Fruit fly (Drosophila melanogaster): ENCODE data around the gene CG11380.
A peak's percentile ranks its signal among the peaks of the same experiment; 100 is the strongest.

Gene CG11380

dm6 chrX:1239832-1240231, 48.7 kb downstream of the CG11380 start, which contains the start of gene CG11403 (continued):
- TF ChIP-seq zen2 (GFP tag; IDR thresholded peaks at IDR 0.05; ENCODE audit: partially characterized antibody) = peak; percentile 61; the same call in 1 of the 3 replicates
- TF ChIP-seq CG31388 (GFP tag; optimal IDR thresholded peaks at IDR 0.05) = no peak
- TF ChIP-seq rib (GFP tag; IDR thresholded peaks at IDR 0.05) = no peak
- no peak for TF ChIP-seq br (optimal IDR thresholded peaks at IDR 0.05)
- TF ChIP-seq Hsf (GFP tag; optimal IDR thresholded peaks at IDR 0.05) = peak; percentile 32
- TF ChIP-seq D (optimal IDR thresholded peaks at IDR 0.05) = no peak
- no peak for TF ChIP-seq D (GFP tag; optimal IDR thresholded peaks at IDR 0.05)
- no peak for TF ChIP-seq tap (tag; optimal IDR thresholded peaks at IDR 0.05)
- peak in 1 of 2 experiments; percentile 18 for TF ChIP-seq tll (GFP tag; optimal IDR thresholded peaks at IDR 0.05)
- TF ChIP-seq repo (GFP tag; optimal IDR thresholded peaks at IDR 0.05) = no peak
- TF ChIP-seq Fer2 (tag; optimal IDR thresholded peaks at IDR 0.05) = no peak
- TF ChIP-seq E2f2 (GFP tag; IDR thresholded peaks at IDR 0.05) = peak; percentile 97
- no peak for TF ChIP-seq lbe (GFP tag; optimal IDR thresholded peaks at IDR 0.05)
- no peak for TF ChIP-seq Stat92E (GFP tag; optimal IDR thresholded peaks at IDR 0.05)
- TF ChIP-seq Gsc (GFP tag; IDR thresholded peaks at IDR 0.05) = no peak
- no peak for TF ChIP-seq pho (GFP tag; optimal IDR thresholded peaks at IDR 0.05)
- no peak for TF ChIP-seq tio (GFP tag; optimal IDR thresholded peaks at IDR 0.05)
- TF ChIP-seq CG17568 (GFP tag; optimal IDR thresholded peaks at IDR 0.05) = no peak
- peak; percentile 95 for TF ChIP-seq CG17385 (GFP tag; optimal IDR thresholded peaks at IDR 0.05)
- TF ChIP-seq crc (GFP tag; optimal IDR thresholded peaks at IDR 0.05) = no peak
- TF ChIP-seq sim (GFP tag; IDR thresholded peaks at IDR 0.05) = no peak
- peak; percentile 64 for TF ChIP-seq Bgb (GFP tag; IDR thresholded peaks at IDR 0.05; ENCODE audit: partially characterized antibody)
- peak; percentile 5 for TF ChIP-seq NC2β (GFP tag; optimal IDR thresholded peaks at IDR 0.05)
- TF ChIP-seq CG12155 (GFP tag; optimal IDR thresholded peaks at IDR 0.05) = no peak
- TF ChIP-seq pan (optimal IDR thresholded peaks at IDR 0.05) = no peak
- TF ChIP-seq pan (GFP tag; optimal IDR thresholded peaks at IDR 0.05 in 1 of 2, IDR thresholded peaks at IDR 0.05 in 1 of 2) = no peak
- TF ChIP-seq fd102C (GFP tag; optimal IDR thresholded peaks at IDR 0.05) = no peak
- no peak for TF ChIP-seq ham (GFP tag; IDR thresholded peaks at IDR 0.05)
- TF ChIP-seq CG6175 (GFP tag; IDR thresholded peaks at IDR 0.05) = no peak
- peak; percentile 87 for TF ChIP-seq kah (GFP tag; optimal IDR thresholded peaks at IDR 0.05)
- no peak for TF ChIP-seq CG3407 (GFP tag; optimal IDR thresholded peaks at IDR 0.05)
- no peak for TF ChIP-seq bigmax (GFP tag; optimal IDR thresholded peaks at IDR 0.05)
- peak; percentile 81 for TF ChIP-seq inv (GFP tag; IDR thresholded peaks at IDR 0.05; ENCODE audit: partially characterized antibody)
- peak; percentile 19 for TF ChIP-seq dm (GFP tag; optimal IDR thresholded peaks at IDR 0.05)
- TF ChIP-seq Abd-B (GFP tag; optimal IDR thresholded peaks at IDR 0.05) = no peak
- peak; percentile 12 for TF ChIP-seq CG8290 (GFP tag; optimal IDR thresholded peaks at IDR 0.05)
- TF ChIP-seq CG8290 (tag; optimal IDR thresholded peaks at IDR 0.05) = no peak
- TF ChIP-seq sr (GFP tag; IDR thresholded peaks at IDR 0.05) = no peak
- no peak for TF ChIP-seq CG11398 (GFP tag; optimal IDR thresholded peaks at IDR 0.05)
- no peak for TF ChIP-seq Mrtf (GFP tag; IDR thresholded peaks at IDR 0.05)
- peak; percentile 0 for TF ChIP-seq sd (tag; optimal IDR thresholded peaks at IDR 0.05)
- no peak for TF ChIP-seq Usf (GFP tag; optimal IDR thresholded peaks at IDR 0.05)
- no peak for TF ChIP-seq CG6683 (GFP tag; optimal IDR thresholded peaks at IDR 0.05)
- peak; percentile 29 for TF ChIP-seq Lhr (GFP tag; optimal IDR thresholded peaks at IDR 0.05)
- peak; percentile 77 for TF ChIP-seq HLH4C (GFP tag; IDR thresholded peaks at IDR 0.05; ENCODE audit: partially characterized antibody)
- TF ChIP-seq CG12744 (GFP tag; optimal IDR thresholded peaks at IDR 0.05) = no peak
- TF ChIP-seq CG4707 (GFP tag; optimal IDR thresholded peaks at IDR 0.05) = no peak
- TF ChIP-seq MESR4 (GFP tag; optimal IDR thresholded peaks at IDR 0.05) = no peak
- no peak for TF ChIP-seq MBD-R2 (GFP tag; IDR thresholded peaks at IDR 0.05)
- no peak for TF ChIP-seq CG7786 (GFP tag; optimal IDR thresholded peaks at IDR 0.05)
- peak; percentile 20 for TF ChIP-seq CG10267 (tag; optimal IDR thresholded peaks at IDR 0.05)
- TF ChIP-seq CG13296 (GFP tag; optimal IDR thresholded peaks at IDR 0.05) = no peak
